Fruit fly (Drosophila melanogaster) whole organism, embryonic: ENCODE measurements around the gene CG5846.
A peak's percentile ranks its signal among the peaks of the same experiment; 100 is the strongest.

Source experiments
- BtbVII ChIP-seq: fragments of 200-800 bp; sonication (Bioruptor generic); optimal IDR thresholded peaks from 3 replicates; lab custom pipeline; 2017; ENCODE audit warnings: missing biosample characterization, mild to moderate bottlenecking, missing genetic modification characterization
- CG1024 ChIP-seq: fragments of 200-800 bp; sonication (Bioruptor generic); IDR thresholded peaks from 2 replicates; pipeline ENCODE4 v1.3.6; 2022; ENCODE audit warnings: missing biosample characterization, missing genetic modification characterization
- CG10654 ChIP-seq: fragments of 200-800 bp; sonication (Bioruptor generic); optimal IDR thresholded peaks from 2 replicates; lab custom pipeline; 2016; ENCODE audit warnings: missing biosample characterization, missing genetic modification characterization
- CG11696 ChIP-seq: fragments of 200-800 bp; sonication (Bioruptor generic); IDR thresholded peaks from 2 replicates; pipeline ENCODE4 v1.3.6; 2022; ENCODE audit warnings: missing biosample characterization, missing genetic modification characterization
- CG11723 ChIP-seq: fragments of 200-800 bp; sonication (Bioruptor generic); optimal IDR thresholded peaks from 2 replicates; lab custom pipeline; 2017; ENCODE audit warnings: missing biosample characterization, mild to moderate bottlenecking, missing genetic modification characterization
- CG12236 ChIP-seq: fragments of 200-800 bp; sonication (Bioruptor generic); optimal IDR thresholded peaks from 2 replicates; lab custom pipeline; 2016; ENCODE audit warnings: missing biosample characterization, missing genetic modification characterization
- CG1233 ChIP-seq: fragments of 200-800 bp; sonication (Bioruptor generic); optimal IDR thresholded peaks from 4 replicates; lab custom pipeline; 2018; ENCODE audit warnings: missing biosample characterization, mild to moderate bottlenecking, missing genetic modification characterization
- CG12659 ChIP-seq: fragments of 200-800 bp; sonication (Bioruptor generic); optimal IDR thresholded peaks from 3 replicates; lab custom pipeline; 2017; ENCODE audit warnings: mild to moderate bottlenecking, missing biosample characterization, missing genetic modification reagents, missing genetic modification characterization
- CG16863 ChIP-seq: fragments of 200-800 bp; sonication (Bioruptor generic); optimal IDR thresholded peaks from 3 replicates; lab custom pipeline; 2016; ENCODE audit warnings: missing biosample characterization, missing genetic modification characterization
- CG17612 ChIP-seq: fragments of 200-800 bp; sonication (Bioruptor generic); IDR thresholded peaks from 2 replicates; pipeline ENCODE4 v1.3.6; 2022; ENCODE audit warnings: missing biosample characterization, missing genetic modification characterization
- CG17829 ChIP-seq: fragments of 200-800 bp; optimal IDR thresholded peaks from 2 replicates; lab custom pipeline; 2019; ENCODE audit warnings: missing biosample characterization, mild to moderate bottlenecking, missing genetic modification characterization, moderate library complexity
- CG3407 ChIP-seq: fragments of 200-800 bp; sonication (Bioruptor generic); optimal IDR thresholded peaks from 2 replicates; lab custom pipeline; 2018; ENCODE audit warnings: missing biosample characterization, mild to moderate bottlenecking, missing genetic modification characterization
- CG7987 ChIP-seq: fragments of 200-800 bp; sonication (Bioruptor generic); optimal IDR thresholded peaks from 2 replicates; lab custom pipeline; 2018; ENCODE audit warnings: missing biosample characterization, mild to moderate bottlenecking, missing genetic modification characterization, moderate library complexity
- CG8281 ChIP-seq: fragments of 200-800 bp; sonication (Bioruptor generic); optimal IDR thresholded peaks from 2 replicates; lab custom pipeline; 2018; ENCODE audit warnings: missing biosample characterization, mild to moderate bottlenecking, missing genetic modification characterization, moderate library complexity
- CG8924 ChIP-seq: fragments of 200-800 bp; optimal IDR thresholded peaks from 3 replicates; lab custom pipeline; 2019; ENCODE audit warnings: missing biosample characterization, mild to moderate bottlenecking, missing genetic modification characterization, moderate library complexity
- Doc2 ChIP-seq: fragments of 200-800 bp; sonication (Bioruptor generic); IDR thresholded peaks from 2 replicates; pipeline ENCODE4 v1.3.6; 2022; ENCODE audit warnings: missing biosample characterization, missing genetic modification characterization
- Dref ChIP-seq: fragments of 200-800 bp; sonication (Bioruptor generic); IDR thresholded peaks from 2 replicates; pipeline ENCODE4 v1.3.6; 2022; ENCODE audit warnings: missing biosample characterization, missing genetic modification characterization
- Drgx ChIP-seq: fragments of 200-800 bp; sonication (Bioruptor generic); IDR thresholded peaks from 2 replicates; pipeline ENCODE4 v1.3.6; 2022; ENCODE audit warnings: missing biosample characterization, missing genetic modification characterization
- Fer1 ChIP-seq: fragments of 200-800 bp; sonication (Bioruptor generic); optimal IDR thresholded peaks from 2 replicates; lab custom pipeline; 2017; ENCODE audit warnings: missing biosample characterization, mild to moderate bottlenecking, missing genetic modification characterization
- Fer2 ChIP-seq: fragments of 200-800 bp; sonication (Bioruptor generic); optimal IDR thresholded peaks from 2 replicates; lab custom pipeline; 2018; ENCODE audit warnings: missing biosample characterization, mild to moderate bottlenecking, missing genetic modification characterization, moderate library complexity
- HHEX ChIP-seq: fragments of 200-800 bp; sonication (Bioruptor generic); optimal IDR thresholded peaks from 3 replicates; lab custom pipeline; 2017; ENCODE audit warnings: missing biosample characterization, mild to moderate bottlenecking, missing genetic modification characterization, missing genetic modification reagents
- HLH4C ChIP-seq: fragments of 200-800 bp; sonication (Bioruptor generic); IDR thresholded peaks from 3 replicates; pipeline ENCODE4 v1.3.6; 2022; ENCODE audit warnings: missing biosample characterization, missing genetic modification characterization; ENCODE audit not compliant: partially characterized antibody
- Hr51 ChIP-seq, 2 experiments: fragments of 200-800 bp; sonication (Bioruptor generic); optimal IDR thresholded peaks; 2 replicates in 1 of 2; 3 replicates in 1 of 2; lab custom pipeline; 2016 to 2018; ENCODE audit warnings: missing biosample characterization in 2 of 2, missing genetic modification characterization in 2 of 2, mild to moderate bottlenecking in 1 of 2, moderate library complexity in 1 of 2
- MBD-R2 ChIP-seq: fragments of 200-800 bp; sonication (Bioruptor generic); IDR thresholded peaks from 2 replicates; pipeline ENCODE4 v1.3.6; 2022; ENCODE audit warnings: missing biosample characterization, missing genetic modification characterization
- Mad ChIP-seq: fragments of 200-800 bp; sonication (Bioruptor generic); optimal IDR thresholded peaks from 2 replicates; lab custom pipeline; 2016; ENCODE audit warnings: missing biosample characterization, missing genetic modification characterization
- Max ChIP-seq: fragments of 200-800 bp; sonication (Bioruptor generic); optimal IDR thresholded peaks from 2 replicates; lab custom pipeline; 2016; ENCODE audit warnings: missing biosample characterization, mild to moderate bottlenecking, missing genetic modification characterization
- Oaz ChIP-seq: fragments of 200-800 bp; sonication (Bioruptor generic); IDR thresholded peaks from 2 replicates; pipeline ENCODE4 v1.3.6; 2022; ENCODE audit warnings: missing biosample characterization, missing genetic modification characterization
- Pdp1 ChIP-seq, 2 experiments: fragments of 200-800 bp; sonication (Bioruptor generic); optimal IDR thresholded peaks; 3 replicates each; lab custom pipeline; 2016; ENCODE audit warnings: missing biosample characterization in 2 of 2, missing genetic modification characterization in 2 of 2, mild to moderate bottlenecking in 1 of 2, moderate library complexity in 1 of 2
- Rfx ChIP-seq: fragments of 200-800 bp; sonication (Bioruptor generic); IDR thresholded peaks from 2 replicates; pipeline ENCODE4 v1.3.6; 2022; ENCODE audit warnings: missing biosample characterization, missing genetic modification characterization
- Sox102F ChIP-seq: fragments of 200-800 bp; sonication (Bioruptor generic); optimal IDR thresholded peaks from 2 replicates; lab custom pipeline; 2018; ENCODE audit warnings: missing biosample characterization, mild to moderate bottlenecking, missing genetic modification characterization, moderate library complexity
- TFAM ChIP-seq: fragments of 200-800 bp; sonication (Bioruptor generic); optimal IDR thresholded peaks from 2 replicates; lab custom pipeline; 2017; ENCODE audit warnings: missing biosample characterization, missing genetic modification characterization, inconsistent platforms
- Taf1 ChIP-seq: fragments of 200-800 bp; sonication (Bioruptor generic); IDR thresholded peaks from 2 replicates; pipeline ENCODE4 v1.3.6; 2022; ENCODE audit warnings: missing biosample characterization, missing genetic modification characterization
- Usf ChIP-seq: fragments of 200-800 bp; sonication (Bioruptor generic); optimal IDR thresholded peaks from 2 replicates; lab custom pipeline; 2017; ENCODE audit warnings: missing genotype, missing biosample characterization, missing genetic modification characterization
- dpn ChIP-seq, 2 experiments: fragments of 200-800 bp; sonication (Bioruptor generic); optimal IDR thresholded peaks; 3 replicates each; lab custom pipeline; 2016; ENCODE audit warnings: missing biosample characterization in 2 of 2, missing genetic modification characterization in 2 of 2
- fd64A ChIP-seq: fragments of 200-800 bp; sonication (Bioruptor generic); optimal IDR thresholded peaks from 3 replicates; lab custom pipeline; 2018; ENCODE audit warnings: missing biosample characterization, mild to moderate bottlenecking, missing genetic modification characterization
- gsb ChIP-seq: fragments of 200-800 bp; sonication (Bioruptor generic); IDR thresholded peaks from 2 replicates; pipeline ENCODE4 v1.3.6; 2022; ENCODE audit warnings: missing biosample characterization, missing genetic modification characterization
- her ChIP-seq: fragments of 200-800 bp; sonication (Bioruptor generic); optimal IDR thresholded peaks from 2 replicates; lab custom pipeline; 2016; ENCODE audit warnings: missing biosample characterization, missing genetic modification characterization
- hth ChIP-seq: fragments of >200 bp; optimal IDR thresholded peaks from 2 replicates; lab custom pipeline; 2017; ENCODE audit warnings: inconsistent platforms
- jumu ChIP-seq: fragments of 200-800 bp; sonication (Bioruptor generic); optimal IDR thresholded peaks from 3 replicates; lab custom pipeline; 2016; ENCODE audit warnings: missing biosample characterization, missing genetic modification characterization
- klu ChIP-seq: fragments of 200-800 bp; sonication (Bioruptor generic); IDR thresholded peaks from 2 replicates; pipeline ENCODE4 v1.3.6; 2022; ENCODE audit warnings: missing biosample characterization, missing genetic modification characterization
- nau ChIP-seq: fragments of 200-800 bp; sonication (Bioruptor generic); optimal IDR thresholded peaks from 3 replicates; lab custom pipeline; 2017; ENCODE audit warnings: missing biosample characterization, mild to moderate bottlenecking, missing genetic modification characterization, missing genetic modification reagents
- ranshi ChIP-seq: fragments of 200-800 bp; sonication (Bioruptor generic); IDR thresholded peaks from 2 replicates; pipeline ENCODE4 v1.3.6; 2022; ENCODE audit warnings: missing biosample characterization, missing genetic modification characterization
- tgo ChIP-seq: fragments of 200-800 bp; sonication (Bioruptor generic); IDR thresholded peaks from 3 replicates; pipeline ENCODE4 v1.3.6; 2022; ENCODE audit warnings: missing biosample characterization, missing genetic modification characterization
- tin ChIP-seq: fragments of 200-800 bp; sonication (Bioruptor generic); optimal IDR thresholded peaks from 3 replicates; lab custom pipeline; 2016; ENCODE audit warnings: missing biosample characterization, missing genetic modification characterization
- tio ChIP-seq: fragments of 200-800 bp; sonication (Bioruptor generic); optimal IDR thresholded peaks from 2 replicates; lab custom pipeline; 2017; ENCODE audit warnings: missing biosample characterization, missing genetic modification characterization, inconsistent platforms
- toy ChIP-seq: fragments of 200-800 bp; sonication (Bioruptor generic); IDR thresholded peaks from 2 replicates; pipeline ENCODE4 v1.3.6; 2022; ENCODE audit warnings: missing biosample characterization, missing genetic modification characterization
- trh ChIP-seq: fragments of 200-800 bp; sonication (Bioruptor generic); optimal IDR thresholded peaks from 2 replicates; lab custom pipeline; 2016; ENCODE audit warnings: missing biosample characterization, missing genetic modification characterization
- vvl ChIP-seq: fragments of 200-800 bp; sonication (Bioruptor generic); IDR thresholded peaks from 2 replicates; pipeline ENCODE4 v1.3.6; 2022; ENCODE audit warnings: missing biosample characterization, missing genetic modification characterization
- z ChIP-seq: fragments of 200-800 bp; sonication (Bioruptor generic); IDR thresholded peaks from 3 replicates; pipeline ENCODE4 v1.3.6; 2022; ENCODE audit warnings: missing biosample characterization, missing genetic modification characterization
- zf30C ChIP-seq: fragments of 200-800 bp; sonication (Bioruptor generic); optimal IDR thresholded peaks from 3 replicates; lab custom pipeline; 2018; ENCODE audit warnings: missing biosample characterization, mild to moderate bottlenecking, missing genetic modification characterization

CG5846 gene

DNA sequence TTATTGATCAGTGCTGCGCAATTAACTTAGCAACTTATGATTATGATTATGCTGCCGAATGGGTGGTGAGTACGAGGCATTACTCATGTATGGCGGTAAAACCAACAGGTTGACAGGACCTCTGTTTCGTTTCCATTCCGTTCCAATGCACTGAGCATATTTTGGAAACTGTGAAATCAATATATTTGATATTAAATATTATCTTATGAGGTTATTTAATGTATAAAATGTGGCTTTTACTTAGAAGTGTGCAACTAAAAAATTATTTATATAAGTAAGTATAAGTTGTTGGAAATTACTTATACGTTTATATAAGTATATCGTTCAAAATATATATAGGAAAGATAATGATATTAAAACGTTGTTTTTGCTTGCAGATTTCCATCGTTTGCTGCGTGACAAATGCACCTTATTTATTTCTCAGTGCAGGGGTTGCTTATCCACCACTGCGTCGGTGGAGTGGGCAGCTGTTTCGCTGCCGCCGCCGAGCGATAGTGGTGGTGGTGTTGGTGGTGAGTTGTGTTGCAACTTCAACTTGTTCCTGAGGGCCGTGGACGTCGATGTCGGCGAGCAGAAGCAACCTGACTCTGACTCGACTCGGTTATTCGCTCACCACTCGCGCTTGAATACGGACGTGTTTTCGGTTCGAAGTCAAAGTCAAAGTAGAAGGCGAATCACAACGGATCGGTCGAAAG, 27.2 kb upstream of the CG5846 start, which contains the start of gene bib (continued):
- TF ChIP-seq CG10654 (GFP tag; lab: Kevin White, UChicago) (peak; percentile 71), nau (peak; percentile 76), BtbVII (peak; percentile 74), CG17612 (GFP tag; lab: Robert Waterston, UW) (no peak), Fer1 (peak; percentile 87), her (GFP tag; lab: Kevin White, UChicago) (no peak), Rfx (GFP tag; lab: Robert Waterston, UW) (peak; percentile 67), ranshi (GFP tag; lab: Robert Waterston, UW) (peak; percentile 14; the same call in 1 of the 2 replicates), jumu (GFP tag; lab: Kevin White, UChicago) (no peak), tgo (peak; percentile 58), hth (lab: Kevin White, UChicago) (no peak), vvl (GFP tag; lab: Robert Waterston, UW) (peak; percentile 74), Doc2 (GFP tag; lab: Robert Waterston, UW) (no peak), klu (GFP tag; lab: Robert Waterston, UW) (no peak; the same call in 1 of the 2 replicates), CG12236 (GFP tag; lab: Kevin White, UChicago) (no peak), Sox102F (peak; percentile 84), fd64A (GFP tag; lab: Kevin White, UChicago) (peak; percentile 20), Pdp1 (GFP tag; optimal IDR thresholded peaks at IDR 0.05; lab: Kevin White, UChicago) (peak; percentile 14 to 57), MBD-R2 (GFP tag; lab: Robert Waterston, UW) (no peak), tin (GFP tag; lab: Kevin White, UChicago) (peak; percentile 85), trh (GFP tag; lab: Kevin White, UChicago) (peak; percentile 32), tio (peak; percentile 87), Oaz (GFP tag; lab: Robert Waterston, UW) (no peak), CG8924 (tag; lab: Kevin White, UChicago) (peak; percentile 94), CG16863 (GFP tag; lab: Kevin White, UChicago) (no peak), toy (no peak), CG7987 (GFP tag; lab: Kevin White, UChicago) (no peak), CG3407 (GFP tag; lab: Kevin White, UChicago) (peak; percentile 77), Drgx (peak; percentile 72), CG12659 (peak; percentile 85), CG17829 (tag; lab: Kevin White, UChicago) (peak; percentile 95), Taf1 (GFP tag; lab: Robert Waterston, UW) (no peak), HHEX (GFP tag; lab: Kevin White, UChicago) (peak; percentile 75), TFAM (GFP tag; lab: Kevin White, UChicago) (peak; percentile 48), CG11723 (GFP tag; lab: Kevin White, UChicago) (peak; percentile 71), Hr51 (GFP tag; optimal IDR thresholded peaks at IDR 0.05; lab: Kevin White, UChicago) (peak; percentile 54 to 81), CG11696 (no peak), Dref (0 out of 2 replicates have a peak, but pooled peaks have one; percentile 33), Fer2 (peak; percentile 36), zf30C (GFP tag; lab: Kevin White, UChicago) (peak; percentile 99), Mad (GFP tag; lab: Kevin White, UChicago) (peak; percentile 8), Usf (GFP tag; lab: Kevin White, UChicago) (peak; percentile 66), CG1024 (no peak), HLH4C (GFP tag; lab: Robert Waterston, UW) (no peak), dpn (GFP tag; optimal IDR thresholded peaks at IDR 0.05; lab: Kevin White, UChicago) (peak; percentile 1 to 82), CG8281 (tag; lab: Kevin White, UChicago) (peak; percentile 53), gsb (no peak), Max (GFP tag; lab: Kevin White, UChicago) (peak; percentile 75), CG1233 (peak; percentile 80), z (GFP tag; lab: Robert Waterston, UW) (peak; percentile 36; the same call in 1 of the 3 replicates)
